Fruit fly (Drosophila melanogaster) whole organism, embryonic: ENCODE results near the gene CG2145.
A peak's percentile ranks its signal among the peaks of the same experiment; 100 is the strongest.

Experiments
- ATbp ChIP-seq: fragments of 200-800 bp; sonication (Bioruptor generic); optimal IDR thresholded peaks from 2 replicates; lab custom pipeline; 2017; ENCODE audit warnings: missing biosample characterization, mild to moderate bottlenecking, missing genetic modification characterization, missing genetic modification reagents
- Bdp1 ChIP-seq: fragments of 200-800 bp; sonication (Bioruptor generic); optimal IDR thresholded peaks from 3 replicates; lab custom pipeline; 2016; ENCODE audit warnings: missing biosample characterization, missing genetic modification characterization
- CG10543 ChIP-seq: fragments of 200-800 bp; sonication (Bioruptor generic); optimal IDR thresholded peaks from 3 replicates; lab custom pipeline; 2017; ENCODE audit warnings: missing biosample characterization, mild to moderate bottlenecking, missing genetic modification characterization, moderate library complexity
- CG12391 ChIP-seq: fragments of 200-800 bp; sonication (Bioruptor generic); optimal IDR thresholded peaks from 3 replicates; lab custom pipeline; 2018; ENCODE audit warnings: missing biosample characterization, mild to moderate bottlenecking, missing genetic modification characterization, moderate library complexity
- CG15696 ChIP-seq: fragments of 200-800 bp; sonication (Bioruptor generic); optimal IDR thresholded peaks from 2 replicates; lab custom pipeline; 2019; ENCODE audit warnings: missing biosample characterization, mild to moderate bottlenecking, missing genetic modification characterization, moderate library complexity
- CG17186 ChIP-seq: fragments of 200-800 bp; sonication (Bioruptor generic); optimal IDR thresholded peaks from 3 replicates; lab custom pipeline; 2017; ENCODE audit warnings: missing biosample characterization, missing genetic modification reagents, missing genetic modification characterization
- CG17829 ChIP-seq: fragments of 200-800 bp; optimal IDR thresholded peaks from 2 replicates; lab custom pipeline; 2019; ENCODE audit warnings: missing biosample characterization, mild to moderate bottlenecking, missing genetic modification characterization, moderate library complexity
- CG1792 ChIP-seq: fragments of 200-800 bp; sonication (Bioruptor generic); optimal IDR thresholded peaks from 2 replicates; lab custom pipeline; 2016; ENCODE audit warnings: missing biosample characterization, missing genetic modification characterization
- CG18262 ChIP-seq: fragments of 200-800 bp; optimal IDR thresholded peaks from 3 replicates; lab custom pipeline; 2019; ENCODE audit warnings: missing biosample characterization, mild to moderate bottlenecking, missing genetic modification characterization, moderate library complexity
- CG2116 ChIP-seq: fragments of 200-800 bp; sonication (Bioruptor generic); optimal IDR thresholded peaks from 3 replicates; lab custom pipeline; 2018; ENCODE audit warnings: missing biosample characterization, mild to moderate bottlenecking, missing genetic modification characterization
- CG2712 ChIP-seq: fragments of 200-800 bp; optimal IDR thresholded peaks from 3 replicates; lab custom pipeline; 2019; ENCODE audit warnings: missing biosample characterization, mild to moderate bottlenecking, missing genetic modification characterization, moderate library complexity
- CG3065 ChIP-seq: fragments of 200-800 bp; sonication (Bioruptor generic); optimal IDR thresholded peaks from 2 replicates; lab custom pipeline; 2016; ENCODE audit warnings: missing biosample characterization, missing genetic modification characterization
- CG4820 ChIP-seq: fragments of 200-800 bp; sonication (Bioruptor generic); optimal IDR thresholded peaks from 3 replicates; lab custom pipeline; 2016; ENCODE audit warnings: missing biosample characterization, missing genetic modification characterization
- CG7372 ChIP-seq: fragments of 200-800 bp; sonication (Bioruptor generic); IDR thresholded peaks from 2 replicates; pipeline ENCODE4 v1.3.6; 2022; ENCODE audit warnings: missing biosample characterization, missing genetic modification characterization
- CG7745 ChIP-seq: fragments of 200-800 bp; sonication (Bioruptor generic); optimal IDR thresholded peaks from 2 replicates; lab custom pipeline; 2018; ENCODE audit warnings: missing biosample characterization, mild to moderate bottlenecking, missing genetic modification characterization, moderate library complexity
- CG7786 ChIP-seq: fragments of 200-800 bp; sonication (Bioruptor generic); optimal IDR thresholded peaks from 2 replicates; lab custom pipeline; 2016; ENCODE audit warnings: missing biosample characterization, missing genetic modification characterization
- CG7963 ChIP-seq: fragments of 200-800 bp; sonication (Bioruptor generic); IDR thresholded peaks from 3 replicates; pipeline ENCODE4 v1.3.6; 2022; ENCODE audit warnings: missing biosample characterization, missing genetic modification characterization; ENCODE audit not compliant: partially characterized antibody
- CG9817 ChIP-seq: fragments of 200-800 bp; sonication (Bioruptor generic); optimal IDR thresholded peaks from 2 replicates; lab custom pipeline; 2018; ENCODE audit warnings: missing biosample characterization, mild to moderate bottlenecking, missing genetic modification characterization, moderate library complexity
- CG9932 ChIP-seq: fragments of 200-800 bp; sonication (Bioruptor generic); IDR thresholded peaks from 2 replicates; pipeline ENCODE4 v1.3.6; 2022; ENCODE audit warnings: missing biosample characterization, missing genetic modification characterization
- CkIIα-i1 ChIP-seq: fragments of 200-800 bp; sonication (Bioruptor generic); IDR thresholded peaks from 2 replicates; pipeline ENCODE4 v1.3.6; 2022; ENCODE audit warnings: missing biosample characterization, missing genetic modification characterization
- D19B ChIP-seq: fragments of 200-800 bp; sonication (Bioruptor generic); optimal IDR thresholded peaks from 2 replicates; lab custom pipeline; 2017; ENCODE audit warnings: missing biosample characterization, mild to moderate bottlenecking, missing genetic modification characterization
- Dll ChIP-seq: fragments of 200-800 bp; sonication (Bioruptor generic); IDR thresholded peaks from 4 replicates; pipeline ENCODE4 v1.3.6; 2022; ENCODE audit warnings: missing biosample characterization, missing genetic modification characterization; ENCODE audit not compliant: partially characterized antibody
- Ets65A ChIP-seq: fragments of 200-800 bp; sonication (Bioruptor generic); peaks from one replicate; lab custom pipeline; 2016; ENCODE audit warnings: missing biosample characterization, missing genetic modification characterization
- Ets97D ChIP-seq: fragments of 200-800 bp; sonication (Bioruptor generic); optimal IDR thresholded peaks from 3 replicates; lab custom pipeline; 2016; ENCODE audit warnings: missing biosample characterization, missing genetic modification characterization
- Fer1 ChIP-seq: fragments of 200-800 bp; sonication (Bioruptor generic); optimal IDR thresholded peaks from 2 replicates; lab custom pipeline; 2017; ENCODE audit warnings: missing biosample characterization, mild to moderate bottlenecking, missing genetic modification characterization
- Fer3 ChIP-seq: fragments of 200-800 bp; sonication (Bioruptor generic); optimal IDR thresholded peaks from 2 replicates; lab custom pipeline; 2018; ENCODE audit warnings: missing biosample characterization, mild to moderate bottlenecking, missing genetic modification characterization, moderate library complexity
- Hmr ChIP-seq: fragments of 200-800 bp; sonication (Bioruptor generic); optimal IDR thresholded peaks from 3 replicates; lab custom pipeline; 2017; ENCODE audit warnings: mild to moderate bottlenecking, missing biosample characterization, missing genetic modification reagents, missing genetic modification characterization
- Hr39 ChIP-seq: fragments of >200 bp; optimal IDR thresholded peaks from 2 replicates; lab custom pipeline; 2017
- Med ChIP-seq: fragments of 200-800 bp; sonication (Bioruptor generic); peaks from one replicate; lab custom pipeline; 2016; ENCODE audit warnings: missing biosample characterization, missing genetic modification characterization, mild to moderate bottlenecking, inconsistent platforms, moderate library complexity
- Oli ChIP-seq: fragments of 200-800 bp; sonication (Bioruptor generic); optimal IDR thresholded peaks from 2 replicates; lab custom pipeline; 2018; ENCODE audit warnings: missing biosample characterization, mild to moderate bottlenecking, missing genetic modification characterization, moderate library complexity
- Poxn ChIP-seq: fragments of 200-800 bp; sonication (Bioruptor generic); IDR thresholded peaks from 2 replicates; pipeline ENCODE4 v1.3.6; 2022; ENCODE audit warnings: missing biosample characterization, missing genetic modification characterization
- Ptx1 ChIP-seq: fragments of 200-800 bp; sonication (Bioruptor generic); IDR thresholded peaks from 2 replicates; pipeline ENCODE4 v1.3.6; 2022; ENCODE audit warnings: missing biosample characterization, missing genetic modification characterization
- Sin3A ChIP-seq: fragments of >200 bp; optimal IDR thresholded peaks from 2 replicates; lab custom pipeline; 2018
- Sry-δ ChIP-seq: fragments of 200-800 bp; sonication (Bioruptor generic); optimal IDR thresholded peaks from 2 replicates; lab custom pipeline; 2016; ENCODE audit warnings: missing biosample characterization, missing genetic modification characterization
- Stat92E ChIP-seq, 3 experiments: fragments of >200 bp in 2 of 3; fragments of 200-800 bp in 1 of 3; sonication (Bioruptor generic) in 1 of 3; optimal IDR thresholded peaks; 2 replicates each; lab custom pipeline; 2017 to 2019; ENCODE audit warnings: missing biosample characterization in 3 of 3, missing genetic modification characterization in 3 of 3, mild to moderate bottlenecking in 1 of 3, moderate library complexity in 1 of 3
- Vsx1 ChIP-seq: fragments of 200-800 bp; sonication (Bioruptor generic); optimal IDR thresholded peaks from 2 replicates; lab custom pipeline; 2017; ENCODE audit warnings: missing biosample characterization, mild to moderate bottlenecking, missing genetic modification characterization, missing genetic modification reagents
- bcd ChIP-seq: fragments of 200-800 bp; sonication (Bioruptor generic); optimal IDR thresholded peaks from 2 replicates; lab custom pipeline; 2017; ENCODE audit warnings: missing biosample characterization, mild to moderate bottlenecking, missing genetic modification characterization
- br ChIP-seq: fragments of >200 bp; optimal IDR thresholded peaks from 2 replicates; lab custom pipeline; 2017
- btn ChIP-seq: fragments of 200-800 bp; sonication (Bioruptor generic); optimal IDR thresholded peaks from 2 replicates; lab custom pipeline; 2016; ENCODE audit warnings: missing biosample characterization, missing genetic modification characterization
- cad ChIP-seq: fragments of >200 bp; optimal IDR thresholded peaks from 2 replicates; lab custom pipeline; 2017; ENCODE audit warnings: missing biosample characterization, missing genetic modification characterization
- crol ChIP-seq: fragments of 200-800 bp; sonication (Bioruptor generic); IDR thresholded peaks from 2 replicates; pipeline ENCODE4 v1.3.6; 2022; ENCODE audit warnings: missing biosample characterization, missing genetic modification characterization
- fru ChIP-seq: fragments of >200 bp; optimal IDR thresholded peaks from 2 replicates; lab custom pipeline; 2017
- hkb ChIP-seq, 2 experiments: fragments of 200-800 bp in 1 of 2; fragments of >200 bp in 1 of 2; sonication (Bioruptor generic) in 1 of 2; IDR thresholded peaks in 1 of 2; optimal IDR thresholded peaks in 1 of 2; 2 replicates each; pipeline versions ENCODE4 v1.3.6 to Lab custom; 2017 to 2022; ENCODE audit warnings: missing biosample characterization in 1 of 2, missing genetic modification characterization in 1 of 2
- inv ChIP-seq: fragments of 200-800 bp; sonication (Bioruptor generic); IDR thresholded peaks from 2 replicates; pipeline ENCODE4 v1.3.6; 2022; ENCODE audit warnings: missing biosample characterization, missing genetic modification characterization; ENCODE audit not compliant: partially characterized antibody
- jigr1 ChIP-seq: fragments of 200-800 bp; sonication (Bioruptor generic); IDR thresholded peaks from 3 replicates; pipeline ENCODE4 v1.3.6; 2022; ENCODE audit warnings: missing biosample characterization, missing genetic modification characterization
- jing ChIP-seq: fragments of 200-800 bp; sonication (Bioruptor generic); optimal IDR thresholded peaks from 2 replicates; lab custom pipeline; 2018; ENCODE audit warnings: missing biosample characterization, mild to moderate bottlenecking, missing genetic modification characterization
- nerfin-2 ChIP-seq: fragments of 200-800 bp; sonication (Bioruptor generic); IDR thresholded peaks from 2 replicates; pipeline ENCODE4 v1.3.6; 2022; ENCODE audit warnings: missing biosample characterization, missing genetic modification characterization; ENCODE audit not compliant: partially characterized antibody
- schlank ChIP-seq: fragments of 200-800 bp; sonication (Bioruptor generic); optimal IDR thresholded peaks from 2 replicates; lab custom pipeline; 2018; ENCODE audit warnings: missing biosample characterization, mild to moderate bottlenecking, missing genetic modification characterization
- slp2 ChIP-seq: fragments of 200-800 bp; sonication (Bioruptor generic); optimal IDR thresholded peaks from 2 replicates; lab custom pipeline; 2016; ENCODE audit warnings: missing biosample characterization, missing genetic modification characterization
- tgo ChIP-seq: fragments of 200-800 bp; sonication (Bioruptor generic); IDR thresholded peaks from 3 replicates; pipeline ENCODE4 v1.3.6; 2022; ENCODE audit warnings: missing biosample characterization, missing genetic modification characterization
- usp ChIP-seq: fragments of >200 bp; optimal IDR thresholded peaks from 2 replicates; lab custom pipeline; 2017; ENCODE audit warnings: missing biosample characterization, missing genetic modification characterization
- yki ChIP-seq: fragments of >200 bp; optimal IDR thresholded peaks from 3 replicates; lab custom pipeline; 2018

Gene CG2145

dm6 chrX:10936599-10936998 lies 9.4 kb downstream of the CG2145 start (continued):
- TF ChIP-seq CG4820 (GFP tag; lab: Kevin White, UChicago): peak; percentile 76
- TF ChIP-seq CG18262 (tag; lab: Kevin White, UChicago): peak; percentile 78
- TF ChIP-seq br (lab: Kevin White, UChicago): no peak
- TF ChIP-seq tgo: peak; percentile 80
- peak; percentile 41 for TF ChIP-seq Sry-δ (GFP tag; lab: Kevin White, UChicago)
- TF ChIP-seq nerfin-2 (GFP tag; lab: Robert Waterston, UW): no peak
- peak; percentile 67 for TF ChIP-seq CG7372 (GFP tag; lab: Robert Waterston, UW)
- TF ChIP-seq jigr1 (GFP tag; lab: Robert Waterston, UW): peak; percentile 21; the same call in 1 of the 3 replicates
- no peak for TF ChIP-seq cad (GFP tag; lab: Kevin White, UChicago)
- TF ChIP-seq CG17829 (tag; lab: Kevin White, UChicago): peak; percentile 81
- no peak for TF ChIP-seq Dll (GFP tag; lab: Robert Waterston, UW)
- peak; percentile 87 for TF ChIP-seq Fer1
- no peak for TF ChIP-seq CG7963 (GFP tag; lab: Robert Waterston, UW)
- peak; percentile 58 for TF ChIP-seq btn (GFP tag; lab: Kevin White, UChicago)
- peak; percentile 56 for TF ChIP-seq schlank
- peak; percentile 86 for TF ChIP-seq CG9817 (tag; lab: Kevin White, UChicago)
- TF ChIP-seq Hr39: no peak
- TF ChIP-seq D19B (GFP tag; lab: Kevin White, UChicago): peak; percentile 30
- no peak for TF ChIP-seq usp (GFP tag; lab: Kevin White, UChicago)
- peak; percentile 63 for TF ChIP-seq jing (GFP tag; lab: Kevin White, UChicago)
- TF ChIP-seq CG7786 (GFP tag; lab: Kevin White, UChicago): peak; percentile 69
- no peak for TF ChIP-seq CkIIα-i1
- TF ChIP-seq Ptx1: peak; percentile 86
- TF ChIP-seq CG2116 (GFP tag; lab: Kevin White, UChicago): peak; percentile 36
- peak; percentile 86 for TF ChIP-seq Fer3 (tag; lab: Kevin White, UChicago)
- TF ChIP-seq Hmr (GFP tag; lab: Kevin White, UChicago): peak; percentile 74
- no peak for TF ChIP-seq inv
- peak; percentile 96 for TF ChIP-seq Med (GFP tag; lab: Kevin White, UChicago)
- 0 out of 2 replicates have a peak, but pooled peaks have one; percentile 36 for TF ChIP-seq crol (GFP tag; lab: Robert Waterston, UW)
- TF ChIP-seq bcd (GFP tag; lab: Kevin White, UChicago): peak; percentile 75
- TF ChIP-seq yki (lab: Kevin White, UChicago): no peak
- TF ChIP-seq ATbp (GFP tag; lab: Kevin White, UChicago): peak; percentile 83
- TF ChIP-seq CG9932 (GFP tag; lab: Robert Waterston, UW): peak; percentile 84
- peak; percentile 86 for TF ChIP-seq CG10543 (GFP tag; lab: Kevin White, UChicago)
- TF ChIP-seq CG12391 (tag; lab: Kevin White, UChicago): peak; percentile 89
- TF ChIP-seq CG7745 (tag; lab: Kevin White, UChicago): no peak
- TF ChIP-seq CG1792 (GFP tag; lab: Kevin White, UChicago): peak; percentile 50
- TF ChIP-seq slp2 (GFP tag; lab: Kevin White, UChicago): peak; percentile 78
- peak; percentile 58 for TF ChIP-seq Bdp1 (GFP tag; lab: Kevin White, UChicago)
- no peak for TF ChIP-seq Sin3A (lab: Kevin White, UChicago)
- no peak for TF ChIP-seq hkb (optimal IDR thresholded peaks at IDR 0.05; lab: Kevin White, UChicago)
- peak; percentile 90 for TF ChIP-seq hkb (GFP tag; IDR thresholded peaks at IDR 0.05; lab: Robert Waterston, UW)
- peak; percentile 84 for TF ChIP-seq CG2712 (tag; lab: Kevin White, UChicago)
- TF ChIP-seq CG17186 (GFP tag; lab: Kevin White, UChicago): no peak
- peak; percentile 25 for TF ChIP-seq CG3065 (GFP tag; lab: Kevin White, UChicago)
- no peak for TF ChIP-seq fru (lab: Kevin White, UChicago)
- no peak for TF ChIP-seq Stat92E (GFP tag; optimal IDR thresholded peaks at IDR 0.05; lab: Kevin White, UChicago)
- TF ChIP-seq Poxn (GFP tag; lab: Robert Waterston, UW): no peak
- TF ChIP-seq Ets97D (GFP tag; lab: Kevin White, UChicago): no peak
- TF ChIP-seq CG15696 (tag; lab: Kevin White, UChicago): peak; percentile 44
- peak; percentile 93 for TF ChIP-seq Ets65A
- TF ChIP-seq Oli (tag; lab: Kevin White, UChicago): peak; percentile 88
- TF ChIP-seq Vsx1: peak; percentile 61
